Fruit fly (Drosophila melanogaster) whole organism, prepupa: ENCODE measurements around the gene JTBR.

Experiments used
- Blimp-1 ChIP-seq: fragments of 200-800 bp; sonication (Bioruptor generic); optimal IDR thresholded peaks from 3 replicates; lab custom pipeline; 2017; ENCODE audit warnings: missing biosample characterization, missing genetic modification characterization, mild to moderate bottlenecking, moderate library complexity, missing genetic modification reagents
- CG10631 ChIP-seq: fragments of 200-800 bp; sonication (Bioruptor generic); optimal IDR thresholded peaks from 2 replicates; lab custom pipeline; 2016; ENCODE audit warnings: missing biosample characterization, missing genetic modification characterization
- CG10669 ChIP-seq: fragments of 200-800 bp; sonication (Bioruptor generic); optimal IDR thresholded peaks from 3 replicates; lab custom pipeline; 2018; ENCODE audit warnings: missing biosample characterization, mild to moderate bottlenecking, missing genetic modification characterization, moderate library complexity
- CG11762 ChIP-seq: fragments of 200-800 bp; sonication (Bioruptor generic); optimal IDR thresholded peaks from 3 replicates; lab custom pipeline; 2016; ENCODE audit warnings: missing biosample characterization, missing genetic modification characterization; ENCODE audit not compliant: insufficient read depth
- CG11902 ChIP-seq: fragments of 200-800 bp; sonication (Bioruptor generic); optimal IDR thresholded peaks from 3 replicates; lab custom pipeline; 2016; ENCODE audit warnings: missing biosample characterization, missing genetic modification characterization
- CG1621 ChIP-seq: fragments of 200-800 bp; sonication (Bioruptor generic); optimal IDR thresholded peaks from 3 replicates; lab custom pipeline; 2018; ENCODE audit warnings: missing biosample characterization, mild to moderate bottlenecking, missing genetic modification characterization
- CG3032 ChIP-seq: fragments of 200-800 bp; optimal IDR thresholded peaks from 2 replicates; lab custom pipeline; 2019; ENCODE audit warnings: missing biosample characterization, mild to moderate bottlenecking, missing genetic modification characterization, moderate library complexity
- CG31627 ChIP-seq: fragments of 200-800 bp; sonication (Bioruptor generic); optimal IDR thresholded peaks from 3 replicates; lab custom pipeline; 2016; ENCODE audit warnings: missing biosample characterization, missing genetic modification characterization
- CG32006 ChIP-seq: fragments of 200-800 bp; sonication (Bioruptor generic); optimal IDR thresholded peaks from 3 replicates; lab custom pipeline; 2017; ENCODE audit warnings: missing biosample characterization, mild to moderate bottlenecking, missing genetic modification characterization
- CG4318 ChIP-seq: fragments of 200-800 bp; sonication (Bioruptor generic); optimal IDR thresholded peaks from 3 replicates; lab custom pipeline; 2017; ENCODE audit warnings: missing biosample characterization, mild to moderate bottlenecking, missing genetic modification characterization
- CG6163 ChIP-seq: fragments of 200-800 bp; sonication (Bioruptor generic); IDR thresholded peaks from 3 replicates; pipeline ENCODE4 v1.3.6; 2022; ENCODE audit warnings: missing biosample characterization, missing genetic modification characterization
- CG6792 ChIP-seq: fragments of 200-800 bp; sonication (Bioruptor generic); optimal IDR thresholded peaks from 3 replicates; lab custom pipeline; 2016; ENCODE audit warnings: missing biosample characterization, missing genetic modification characterization
- CG6808 ChIP-seq: fragments of 200-800 bp; sonication (Bioruptor generic); optimal IDR thresholded peaks from 3 replicates; lab custom pipeline; 2017; ENCODE audit warnings: missing biosample characterization, missing genetic modification characterization, mild to moderate bottlenecking, moderate library complexity, missing genetic modification reagents
- CG6854 ChIP-seq: fragments of 200-800 bp; sonication (Bioruptor generic); optimal IDR thresholded peaks from 2 replicates; lab custom pipeline; 2017; ENCODE audit warnings: missing biosample characterization, mild to moderate bottlenecking, missing genetic modification characterization
- CG7368 ChIP-seq: fragments of 200-800 bp; sonication (Bioruptor generic); optimal IDR thresholded peaks from 3 replicates; lab custom pipeline; 2016; ENCODE audit warnings: missing biosample characterization, missing genetic modification characterization
- CG8119 ChIP-seq: fragments of 200-800 bp; sonication (Bioruptor generic); IDR thresholded peaks from 3 replicates; pipeline ENCODE4 v1.3.6; 2022; ENCODE audit warnings: missing biosample characterization, missing genetic modification characterization
- CG8319 ChIP-seq: fragments of 200-800 bp; sonication (Bioruptor generic); optimal IDR thresholded peaks from 3 replicates; lab custom pipeline; 2016; ENCODE audit warnings: missing biosample characterization, missing genetic modification characterization
- CG8632 ChIP-seq: fragments of 200-800 bp; sonication (Bioruptor generic); optimal IDR thresholded peaks from 3 replicates; lab custom pipeline; 2016; ENCODE audit warnings: missing biosample characterization, missing genetic modification characterization
- Eip78C ChIP-seq: fragments of 200-800 bp; sonication (Bioruptor generic); peaks from one replicate; lab custom pipeline; 2016; ENCODE audit warnings: missing biosample characterization, missing genetic modification characterization
- Eip93F ChIP-seq: fragments of 200-800 bp; sonication (Bioruptor generic); optimal IDR thresholded peaks from 2 replicates; lab custom pipeline; 2016; ENCODE audit warnings: missing biosample characterization, mild to moderate bottlenecking, missing genetic modification characterization
- Ets21C ChIP-seq: fragments of 200-800 bp; sonication (Bioruptor generic); optimal IDR thresholded peaks from 3 replicates; lab custom pipeline; 2016; ENCODE audit warnings: missing biosample characterization, missing genetic modification characterization
- Hr38 ChIP-seq: sonication (Bioruptor generic); optimal IDR thresholded peaks from 2 replicates; lab custom pipeline; 2016; ENCODE audit warnings: missing biosample characterization, missing genetic modification characterization
- Hr39 ChIP-seq: fragments of 200-800 bp; sonication (Bioruptor generic); optimal IDR thresholded peaks from 2 replicates; lab custom pipeline; 2016; ENCODE audit warnings: missing biosample characterization, missing genetic modification characterization
- Hr4 ChIP-seq: fragments of 200-800 bp; sonication (Bioruptor generic); optimal IDR thresholded peaks from 3 replicates; lab custom pipeline; 2016; ENCODE audit warnings: missing biosample characterization, missing genetic modification characterization
- Met ChIP-seq: fragments of 200-800 bp; sonication (Bioruptor generic); optimal IDR thresholded peaks from 3 replicates; lab custom pipeline; 2016; ENCODE audit warnings: missing biosample characterization, missing genetic modification characterization
- OdsH ChIP-seq: fragments of 200-800 bp; sonication (Bioruptor generic); optimal IDR thresholded peaks from 3 replicates; lab custom pipeline; 2016; ENCODE audit warnings: missing biosample characterization, missing genetic modification characterization
- Smox ChIP-seq: fragments of 200-800 bp; sonication (Bioruptor generic); optimal IDR thresholded peaks from 3 replicates; lab custom pipeline; 2016; ENCODE audit warnings: missing biosample characterization, missing genetic modification characterization
- Sox102F ChIP-seq: fragments of 200-800 bp; sonication (Bioruptor generic); optimal IDR thresholded peaks from 2 replicates; lab custom pipeline; 2016; ENCODE audit warnings: missing biosample characterization, mild to moderate bottlenecking, missing genetic modification characterization
- Sox15 ChIP-seq: fragments of 200-800 bp; sonication (Bioruptor generic); optimal IDR thresholded peaks from 3 replicates; lab custom pipeline; 2016; ENCODE audit warnings: missing biosample characterization, missing genetic modification characterization
- achi ChIP-seq: fragments of 200-800 bp; sonication (Bioruptor generic); optimal IDR thresholded peaks from 3 replicates; lab custom pipeline; 2016; ENCODE audit warnings: missing biosample characterization, missing genetic modification characterization
- dac ChIP-seq: fragments of 200-800 bp; sonication (Bioruptor generic); optimal IDR thresholded peaks from 2 replicates; lab custom pipeline; 2017; ENCODE audit warnings: missing biosample characterization, mild to moderate bottlenecking, missing genetic modification characterization
- dsx ChIP-seq: fragments of 200-800 bp; optimal IDR thresholded peaks from 3 replicates; lab custom pipeline; 2019; ENCODE audit warnings: missing biosample characterization, mild to moderate bottlenecking, missing genetic modification characterization, moderate library complexity; ENCODE audit not compliant: poor library complexity, severe bottlenecking
- eg ChIP-seq: fragments of 200-800 bp; sonication (Bioruptor generic); IDR thresholded peaks from 3 replicates; pipeline ENCODE4 v1.3.6; 2022; ENCODE audit warnings: missing biosample characterization, missing genetic modification characterization
- fd85E ChIP-seq: fragments of 200-800 bp; sonication (Bioruptor generic); optimal IDR thresholded peaks from 3 replicates; lab custom pipeline; 2016; ENCODE audit warnings: missing biosample characterization, missing genetic modification characterization
- lz ChIP-seq: fragments of 200-800 bp; sonication (Bioruptor generic); optimal IDR thresholded peaks from 3 replicates; lab custom pipeline; 2016; ENCODE audit warnings: missing biosample characterization, missing genetic modification characterization
- net ChIP-seq: fragments of 200-800 bp; sonication (Bioruptor generic); optimal IDR thresholded peaks from 3 replicates; lab custom pipeline; 2016; ENCODE audit warnings: missing biosample characterization, missing genetic modification characterization
- salr ChIP-seq, 2 experiments: fragments of 200-800 bp; sonication (Bioruptor generic); optimal IDR thresholded peaks; 3 replicates each; lab custom pipeline; 2016 to 2018; ENCODE audit warnings: missing biosample characterization in 2 of 2, missing genetic modification characterization in 2 of 2, mild to moderate bottlenecking in 1 of 2
- spab ChIP-seq: fragments of 200-800 bp; sonication (Bioruptor generic); optimal IDR thresholded peaks from 2 replicates; lab custom pipeline; 2017; ENCODE audit warnings: missing biosample characterization, mild to moderate bottlenecking, missing genetic modification characterization, missing genetic modification reagents
- ss ChIP-seq, 2 experiments: fragments of 200-800 bp; sonication (Bioruptor generic); optimal IDR thresholded peaks; 2 replicates in 1 of 2; 3 replicates in 1 of 2; lab custom pipeline; 2017 to 2018; ENCODE audit warnings: mild to moderate bottlenecking in 2 of 2, missing biosample characterization in 2 of 2, missing genetic modification characterization in 2 of 2, moderate library complexity in 1 of 2
- svp ChIP-seq: fragments of 200-800 bp; sonication (Bioruptor generic); peaks from one replicate; lab custom pipeline; 2016; ENCODE audit warnings: missing biosample characterization, missing genetic modification characterization

Gene JTBR

dm6 chr3L:1822365-1822764, 19.7 kb upstream of the JTBR start:
- TF ChIP-seq CG6854 (GFP tag; lab: Kevin White, UChicago) (peak; percentile 59), ss (GFP tag; optimal IDR thresholded peaks at IDR 0.05; lab: Kevin White, UChicago) (peak in 1 of 2 experiments; percentile 70), CG6808 (GFP tag; lab: Kevin White, UChicago) (peak; percentile 21), Hr39 (GFP tag; lab: Kevin White, UChicago) (no peak), salr (GFP tag; optimal IDR thresholded peaks at IDR 0.05; lab: Kevin White, UChicago) (peak in 1 of 2 experiments; percentile 5)

DNA sequence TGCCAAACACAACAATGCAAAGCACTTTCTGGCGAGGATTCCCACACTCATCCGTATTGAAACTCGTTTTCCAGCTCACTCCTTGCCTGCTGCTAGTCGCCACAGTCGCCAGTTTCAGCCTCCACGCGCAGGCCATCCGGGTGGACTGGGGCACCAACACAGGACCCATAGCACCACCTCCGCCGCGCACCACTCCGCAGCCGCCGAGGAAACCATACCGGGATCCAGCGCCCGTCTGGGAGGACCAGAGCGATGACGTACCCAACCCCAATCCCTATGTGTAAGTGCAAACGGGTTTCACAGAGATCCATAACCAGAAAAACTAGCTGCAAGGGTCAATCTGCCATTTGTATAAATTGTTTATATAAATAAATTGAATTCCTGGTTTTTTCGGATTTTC, 18.5 kb upstream of the JTBR start:
- TF ChIP-seq dsx (peak; percentile 9), CG1621 (tag; lab: Kevin White, UChicago) (peak; percentile 87), CG4318 (GFP tag; lab: Kevin White, UChicago) (no peak), eg (GFP tag; lab: Robert Waterston, UW) (0 out of 3 replicates have a peak, but pooled peaks have one; percentile 21), ss (GFP tag; optimal IDR thresholded peaks at IDR 0.05; lab: Kevin White, UChicago) (peak; percentile 26 to 54), lz (GFP tag; lab: Kevin White, UChicago) (no peak), CG7368 (GFP tag; lab: Kevin White, UChicago) (no peak), CG8632 (GFP tag; lab: Kevin White, UChicago) (no peak), CG6163 (GFP tag; lab: Robert Waterston, UW) (no peak), Smox (GFP tag; lab: Kevin White, UChicago) (no peak)

DNA sequence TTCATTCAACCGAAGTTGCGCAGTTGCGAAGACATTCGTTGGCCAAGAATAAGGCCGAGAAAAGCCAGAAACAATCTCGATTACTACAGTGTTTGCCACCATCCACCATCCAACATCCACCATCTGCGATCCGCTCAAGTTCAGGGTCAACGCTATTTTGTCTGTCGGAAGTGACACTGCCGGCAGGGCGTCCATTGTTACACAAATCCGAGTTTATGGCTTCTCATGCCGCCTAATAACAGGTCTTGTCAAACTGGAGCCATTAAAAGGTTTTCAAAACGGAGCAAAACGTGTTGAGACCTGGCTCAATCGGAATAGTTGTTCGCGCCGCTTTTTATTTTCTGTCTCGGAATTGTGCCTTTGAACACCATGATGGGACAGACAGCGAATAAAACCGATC, 16.2 kb upstream of the JTBR start:
- TF ChIP-seq Smox (GFP tag; lab: Kevin White, UChicago) (no peak), CG11762 (no peak), Ets21C (no peak), svp (GFP tag; lab: Kevin White, UChicago) (peak; percentile 11), Hr38 (GFP tag; lab: Kevin White, UChicago) (no peak), dsx (peak; percentile 59), achi (no peak), Hr39 (GFP tag; lab: Kevin White, UChicago) (no peak), salr (GFP tag; optimal IDR thresholded peaks at IDR 0.05; lab: Kevin White, UChicago) (no peak), CG6792 (no peak), CG8632 (GFP tag; lab: Kevin White, UChicago) (no peak), CG3032 (tag; lab: Kevin White, UChicago) (no peak), CG10669 (GFP tag; lab: Kevin White, UChicago) (no peak), CG32006 (GFP tag; lab: Kevin White, UChicago) (no peak), CG1621 (tag; lab: Kevin White, UChicago) (peak; percentile 1), dac (GFP tag; lab: Kevin White, UChicago) (no peak), OdsH (GFP tag; lab: Kevin White, UChicago) (no peak), CG8119 (GFP tag; lab: Robert Waterston, UW) (no peak), Blimp-1 (no peak)

DNA sequence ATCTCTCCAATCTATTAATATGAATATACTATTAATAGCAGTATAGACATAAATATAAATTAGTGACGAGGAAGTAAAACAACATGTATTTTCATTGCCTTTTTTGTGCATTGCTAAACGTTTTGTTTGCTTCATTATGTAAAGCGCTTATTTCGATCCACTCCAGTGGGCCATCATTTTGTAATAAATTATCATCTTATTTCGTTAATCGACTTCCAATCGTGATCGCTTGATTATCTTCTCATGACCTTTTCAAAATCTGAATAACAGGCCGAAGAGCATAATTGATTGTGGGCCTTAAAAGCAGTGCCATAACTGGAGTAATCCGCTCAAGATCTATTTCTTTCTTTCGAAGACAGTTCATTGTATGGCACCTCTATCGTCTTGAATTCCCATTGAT, 14.7 kb upstream of the JTBR start:
- TF ChIP-seq CG11902 (no peak), CG7368 (GFP tag; lab: Kevin White, UChicago) (no peak), Ets21C (no peak), OdsH (GFP tag; lab: Kevin White, UChicago) (no peak), eg (GFP tag; lab: Robert Waterston, UW) (no peak), Hr38 (GFP tag; lab: Kevin White, UChicago) (no peak), spab (no peak), CG31627 (no peak), CG6792 (no peak), CG32006 (GFP tag; lab: Kevin White, UChicago) (no peak), CG8319 (no peak), Hr4 (GFP tag; lab: Kevin White, UChicago) (no peak), salr (GFP tag; optimal IDR thresholded peaks at IDR 0.05; lab: Kevin White, UChicago) (no peak), Hr39 (GFP tag; lab: Kevin White, UChicago) (no peak)

- TF ChIP-seq dsx (no peak), Eip93F (no peak), CG1621 (tag; lab: Kevin White, UChicago) (no peak), CG10631 (GFP tag; lab: Kevin White, UChicago) (no peak), Sox15 (GFP tag; lab: Kevin White, UChicago) (no peak), salr (GFP tag; optimal IDR thresholded peaks at IDR 0.05; lab: Kevin White, UChicago) (no peak), CG10669 (GFP tag; lab: Kevin White, UChicago) (no peak), Eip78C (GFP tag; lab: Kevin White, UChicago) (no peak), CG8632 (GFP tag; lab: Kevin White, UChicago) (no peak), net (GFP tag; lab: Kevin White, UChicago) (no peak), fd85E (no peak), Smox (GFP tag; lab: Kevin White, UChicago) (no peak), Sox102F (GFP tag; lab: Kevin White, UChicago) (no peak), Hr38 (GFP tag; lab: Kevin White, UChicago) (no peak), Met (GFP tag; lab: Kevin White, UChicago) (no peak), CG11902 (no peak), Ets21C (no peak)
These were observed 14.0 kb upstream of the JTBR start for dm6 chr3L:1816614-1817013.
